Fruit fly (Drosophila melanogaster) whole organism, prepupa: ENCODE data around the gene toy.

Source experiments
- Blimp-1 ChIP-seq: fragments of 200-800 bp; sonication (Bioruptor generic); optimal IDR thresholded peaks from 3 replicates; lab custom pipeline; 2017; ENCODE audit warnings: missing biosample characterization, missing genetic modification characterization, mild to moderate bottlenecking, moderate library complexity, missing genetic modification reagents
- CG10631 ChIP-seq: fragments of 200-800 bp; sonication (Bioruptor generic); optimal IDR thresholded peaks from 2 replicates; lab custom pipeline; 2016; ENCODE audit warnings: missing biosample characterization, missing genetic modification characterization
- CG10669 ChIP-seq: fragments of 200-800 bp; sonication (Bioruptor generic); optimal IDR thresholded peaks from 3 replicates; lab custom pipeline; 2018; ENCODE audit warnings: missing biosample characterization, mild to moderate bottlenecking, missing genetic modification characterization, moderate library complexity
- CG11294 ChIP-seq: fragments of 200-800 bp; sonication (Bioruptor generic); IDR thresholded peaks from 2 replicates; pipeline ENCODE4 v1.3.6; 2022; ENCODE audit warnings: missing biosample characterization, missing genetic modification characterization
- CG11762 ChIP-seq: fragments of 200-800 bp; sonication (Bioruptor generic); optimal IDR thresholded peaks from 3 replicates; lab custom pipeline; 2016; ENCODE audit warnings: missing biosample characterization, missing genetic modification characterization; ENCODE audit not compliant: insufficient read depth
- CG11902 ChIP-seq: fragments of 200-800 bp; sonication (Bioruptor generic); optimal IDR thresholded peaks from 3 replicates; lab custom pipeline; 2016; ENCODE audit warnings: missing biosample characterization, missing genetic modification characterization
- CG15336 ChIP-seq: fragments of 200-800 bp; sonication (Bioruptor generic); IDR thresholded peaks from 2 replicates; pipeline ENCODE4 v1.3.6; 2022; ENCODE audit warnings: missing biosample characterization, missing genetic modification characterization
- CG1621 ChIP-seq: fragments of 200-800 bp; sonication (Bioruptor generic); optimal IDR thresholded peaks from 3 replicates; lab custom pipeline; 2018; ENCODE audit warnings: missing biosample characterization, mild to moderate bottlenecking, missing genetic modification characterization
- CG16779 ChIP-seq: fragments of 200-800 bp; sonication (Bioruptor generic); optimal IDR thresholded peaks from 3 replicates; lab custom pipeline; 2017; ENCODE audit warnings: missing biosample characterization, mild to moderate bottlenecking, missing genetic modification characterization
- CG3032 ChIP-seq: fragments of 200-800 bp; optimal IDR thresholded peaks from 2 replicates; lab custom pipeline; 2019; ENCODE audit warnings: missing biosample characterization, mild to moderate bottlenecking, missing genetic modification characterization, moderate library complexity
- CG32006 ChIP-seq: fragments of 200-800 bp; sonication (Bioruptor generic); optimal IDR thresholded peaks from 3 replicates; lab custom pipeline; 2017; ENCODE audit warnings: missing biosample characterization, mild to moderate bottlenecking, missing genetic modification characterization
- CG34406 ChIP-seq: fragments of 200-800 bp; sonication (Bioruptor generic); optimal IDR thresholded peaks from 3 replicates; lab custom pipeline; 2016; ENCODE audit warnings: missing biosample characterization, missing genetic modification characterization
- CG3919 ChIP-seq: fragments of 200-800 bp; sonication (Bioruptor generic); optimal IDR thresholded peaks from 3 replicates; lab custom pipeline; 2016; ENCODE audit warnings: missing biosample characterization, missing genetic modification characterization
- CG4318 ChIP-seq: fragments of 200-800 bp; sonication (Bioruptor generic); optimal IDR thresholded peaks from 3 replicates; lab custom pipeline; 2017; ENCODE audit warnings: missing biosample characterization, mild to moderate bottlenecking, missing genetic modification characterization
- CG6163 ChIP-seq: fragments of 200-800 bp; sonication (Bioruptor generic); IDR thresholded peaks from 3 replicates; pipeline ENCODE4 v1.3.6; 2022; ENCODE audit warnings: missing biosample characterization, missing genetic modification characterization
- CG6808 ChIP-seq: fragments of 200-800 bp; sonication (Bioruptor generic); optimal IDR thresholded peaks from 3 replicates; lab custom pipeline; 2017; ENCODE audit warnings: missing biosample characterization, missing genetic modification characterization, mild to moderate bottlenecking, moderate library complexity, missing genetic modification reagents
- CG6854 ChIP-seq: fragments of 200-800 bp; sonication (Bioruptor generic); optimal IDR thresholded peaks from 2 replicates; lab custom pipeline; 2017; ENCODE audit warnings: missing biosample characterization, mild to moderate bottlenecking, missing genetic modification characterization
- CG8119 ChIP-seq: fragments of 200-800 bp; sonication (Bioruptor generic); IDR thresholded peaks from 3 replicates; pipeline ENCODE4 v1.3.6; 2022; ENCODE audit warnings: missing biosample characterization, missing genetic modification characterization
- CG8319 ChIP-seq: fragments of 200-800 bp; sonication (Bioruptor generic); optimal IDR thresholded peaks from 3 replicates; lab custom pipeline; 2016; ENCODE audit warnings: missing biosample characterization, missing genetic modification characterization
- CG9139 ChIP-seq: fragments of 200-800 bp; sonication (Bioruptor generic); optimal IDR thresholded peaks from 3 replicates; lab custom pipeline; 2017; ENCODE audit warnings: missing biosample characterization, mild to moderate bottlenecking, missing genetic modification characterization
- Eip78C ChIP-seq: fragments of 200-800 bp; sonication (Bioruptor generic); peaks from one replicate; lab custom pipeline; 2016; ENCODE audit warnings: missing biosample characterization, missing genetic modification characterization
- Eip93F ChIP-seq: fragments of 200-800 bp; sonication (Bioruptor generic); optimal IDR thresholded peaks from 2 replicates; lab custom pipeline; 2016; ENCODE audit warnings: missing biosample characterization, mild to moderate bottlenecking, missing genetic modification characterization
- Ets96B ChIP-seq: fragments of 200-800 bp; optimal IDR thresholded peaks from 2 replicates; lab custom pipeline; 2019; ENCODE audit warnings: missing biosample characterization, mild to moderate bottlenecking, missing genetic modification characterization, moderate library complexity
- Gug ChIP-seq: fragments of 200-800 bp; sonication (Bioruptor generic); IDR thresholded peaks from 2 replicates; pipeline ENCODE4 v1.3.6; 2022; ENCODE audit warnings: missing biosample characterization, missing genetic modification characterization
- Hr38 ChIP-seq: sonication (Bioruptor generic); optimal IDR thresholded peaks from 2 replicates; lab custom pipeline; 2016; ENCODE audit warnings: missing biosample characterization, missing genetic modification characterization
- Hr39 ChIP-seq: fragments of 200-800 bp; sonication (Bioruptor generic); optimal IDR thresholded peaks from 2 replicates; lab custom pipeline; 2016; ENCODE audit warnings: missing biosample characterization, missing genetic modification characterization
- Hr4 ChIP-seq: fragments of 200-800 bp; sonication (Bioruptor generic); optimal IDR thresholded peaks from 3 replicates; lab custom pipeline; 2016; ENCODE audit warnings: missing biosample characterization, missing genetic modification characterization
- Lpt ChIP-seq: fragments of 200-800 bp; sonication (Bioruptor generic); optimal IDR thresholded peaks from 3 replicates; lab custom pipeline; 2016; ENCODE audit warnings: missing biosample characterization, missing genetic modification characterization
- OdsH ChIP-seq: fragments of 200-800 bp; sonication (Bioruptor generic); optimal IDR thresholded peaks from 3 replicates; lab custom pipeline; 2016; ENCODE audit warnings: missing biosample characterization, missing genetic modification characterization
- Smox ChIP-seq: fragments of 200-800 bp; sonication (Bioruptor generic); optimal IDR thresholded peaks from 3 replicates; lab custom pipeline; 2016; ENCODE audit warnings: missing biosample characterization, missing genetic modification characterization
- Sox15 ChIP-seq: fragments of 200-800 bp; sonication (Bioruptor generic); optimal IDR thresholded peaks from 3 replicates; lab custom pipeline; 2016; ENCODE audit warnings: missing biosample characterization, missing genetic modification characterization
- dsx ChIP-seq: fragments of 200-800 bp; optimal IDR thresholded peaks from 3 replicates; lab custom pipeline; 2019; ENCODE audit warnings: missing biosample characterization, mild to moderate bottlenecking, missing genetic modification characterization, moderate library complexity; ENCODE audit not compliant: poor library complexity, severe bottlenecking
- eg ChIP-seq: fragments of 200-800 bp; sonication (Bioruptor generic); IDR thresholded peaks from 3 replicates; pipeline ENCODE4 v1.3.6; 2022; ENCODE audit warnings: missing biosample characterization, missing genetic modification characterization
- fkh ChIP-seq: fragments of 200-800 bp; sonication (Bioruptor generic); optimal IDR thresholded peaks from 3 replicates; lab custom pipeline; 2017; ENCODE audit warnings: missing biosample characterization, mild to moderate bottlenecking, missing genetic modification characterization, moderate library complexity
- net ChIP-seq: fragments of 200-800 bp; sonication (Bioruptor generic); optimal IDR thresholded peaks from 3 replicates; lab custom pipeline; 2016; ENCODE audit warnings: missing biosample characterization, missing genetic modification characterization
- salr ChIP-seq, 2 experiments: fragments of 200-800 bp; sonication (Bioruptor generic); optimal IDR thresholded peaks; 3 replicates each; lab custom pipeline; 2016 to 2018; ENCODE audit warnings: missing biosample characterization in 2 of 2, missing genetic modification characterization in 2 of 2, mild to moderate bottlenecking in 1 of 2
- svp ChIP-seq: fragments of 200-800 bp; sonication (Bioruptor generic); peaks from one replicate; lab custom pipeline; 2016; ENCODE audit warnings: missing biosample characterization, missing genetic modification characterization
- topi ChIP-seq: fragments of 200-800 bp; sonication (Bioruptor generic); optimal IDR thresholded peaks from 3 replicates; lab custom pipeline; 2016; ENCODE audit warnings: missing biosample characterization, missing genetic modification characterization
- vri ChIP-seq: fragments of 200-800 bp; sonication (Bioruptor generic); optimal IDR thresholded peaks from 3 replicates; lab custom pipeline; 2016; ENCODE audit warnings: missing biosample characterization, mild to moderate bottlenecking, missing genetic modification characterization

Gene toy

dm6 chr4:982791-983407, 6.6 kb upstream of the toy start (continued):
- TF ChIP-seq CG8119 (GFP tag; lab: Robert Waterston, UW) (no peak), CG3919 (GFP tag; lab: Kevin White, UChicago) (no peak), CG11762 (GFP tag; lab: Kevin White, UChicago) (no peak), dsx (GFP tag; lab: Kevin White, UChicago) (no peak), Hr4 (no peak), net (GFP tag; lab: Kevin White, UChicago) (no peak), Lpt (GFP tag; lab: Kevin White, UChicago) (no peak), topi (GFP tag; lab: Kevin White, UChicago) (peak; percentile 37)

dm6 chr4:984755-985154, 4.8 kb upstream of the toy start:
- TF ChIP-seq CG3032 (tag; lab: Kevin White, UChicago) = no peak
- no peak for TF ChIP-seq fkh (GFP tag; lab: Kevin White, UChicago)
- no peak for TF ChIP-seq CG34406 (GFP tag; lab: Kevin White, UChicago)
- TF ChIP-seq Blimp-1 = no peak
- no peak for TF ChIP-seq CG32006 (GFP tag; lab: Kevin White, UChicago)
- no peak for TF ChIP-seq CG15336 (GFP tag; lab: Robert Waterston, UW)
- TF ChIP-seq CG1621 (tag; lab: Kevin White, UChicago) = no peak
- no peak for TF ChIP-seq CG3919 (GFP tag; lab: Kevin White, UChicago)
- TF ChIP-seq vri = no peak
- no peak for TF ChIP-seq CG8319 (GFP tag; lab: Kevin White, UChicago)
- TF ChIP-seq Smox (GFP tag; lab: Kevin White, UChicago) = no peak
- TF ChIP-seq Hr4 = no peak
- no peak for TF ChIP-seq CG9139
- no peak for TF ChIP-seq CG11294 (GFP tag; lab: Robert Waterston, UW)
- no peak for TF ChIP-seq net (GFP tag; lab: Kevin White, UChicago)
- TF ChIP-seq Gug (GFP tag; lab: Robert Waterston, UW) = no peak
- TF ChIP-seq CG6854 = no peak
- TF ChIP-seq CG6163 (GFP tag; lab: Robert Waterston, UW) = no peak
- no peak for TF ChIP-seq svp
- no peak for TF ChIP-seq CG11762 (GFP tag; lab: Kevin White, UChicago)

- TF ChIP-seq Hr39 (GFP tag; lab: Kevin White, UChicago) = no peak
- no peak for TF ChIP-seq Hr4
Observed at dm6 chr4:988379-988778, 1.1 kb upstream of the toy start.

- TF ChIP-seq eg (no peak), CG6808 (GFP tag; lab: Kevin White, UChicago) (no peak), CG10631 (GFP tag; lab: Kevin White, UChicago) (no peak), Eip93F (GFP tag; lab: Kevin White, UChicago) (no peak), CG10669 (GFP tag; lab: Kevin White, UChicago) (no peak), Sox15 (GFP tag; lab: Kevin White, UChicago) (no peak), CG11902 (GFP tag; lab: Kevin White, UChicago) (no peak), CG16779 (tag; lab: Kevin White, UChicago) (no peak), OdsH (no peak), CG15336 (GFP tag; lab: Robert Waterston, UW) (no peak), CG11294 (GFP tag; lab: Robert Waterston, UW) (no peak), Hr38 (GFP tag; lab: Kevin White, UChicago) (no peak), salr (GFP tag; optimal IDR thresholded peaks at IDR 0.05; lab: Kevin White, UChicago) (no peak), Ets96B (tag; lab: Kevin White, UChicago) (no peak), Eip78C (GFP tag; lab: Kevin White, UChicago) (no peak), CG4318 (GFP tag; lab: Kevin White, UChicago) (no peak)
Observed at dm6 chr4:995958-996357, 6.4 kb downstream of the toy start.
